Worm (Caenorhabditis elegans) whole organism, L4 larva: Measurements from ENCODE around the gene M02D8.3.

Experiments used
- F10B5.3 ChIP-seq: sonication (generic microtip); optimal IDR thresholded peaks from 2 replicates; lab custom pipeline; 2016; ENCODE audit warnings: mild to moderate bottlenecking, missing genetic modification characterization, missing compliant biosample characterization
- Y75B8A.6 ChIP-seq: fragments of 200-800 bp; sonication (Bioruptor generic); IDR thresholded peaks from 2 replicates; pipeline ENCODE4 v1.3.6; 2022; ENCODE audit warnings: missing genetic modification reagents, missing genetic modification characterization, missing compliant biosample characterization
- aha-1 ChIP-seq: fragments of 150-350 bp; peaks from one replicate; lab custom pipeline; 2014; ENCODE audit warnings: missing biosample characterization, missing genetic modification characterization
- ceh-20 ChIP-seq: fragments of 200-800 bp; sonication (Bioruptor generic); IDR thresholded peaks from 2 replicates; pipeline ENCODE4 v1.3.6; 2022; ENCODE audit warnings: missing genetic modification reagents, missing genetic modification characterization, missing compliant biosample characterization
- ctbp-1 ChIP-seq: fragments of 200-800 bp; sonication (Bioruptor generic); IDR thresholded peaks from 2 replicates; pipeline ENCODE4 v1.3.6; 2022; ENCODE audit warnings: missing genetic modification reagents, missing genetic modification characterization, missing compliant biosample characterization
- daf-16 ChIP-seq, 3 experiments: sonication (generic microtip); optimal IDR thresholded peaks; 2 replicates each; lab custom pipeline; 2016 to 2017; ENCODE audit warnings: missing genetic modification characterization in 3 of 3, missing genetic modification reagents in 3 of 3, mild to moderate bottlenecking in 2 of 3, missing compliant biosample characterization in 2 of 3, missing biosample characterization in 1 of 3, moderate library complexity in 1 of 3
- daf-19 ChIP-seq: fragments of 200-800 bp; sonication (Bioruptor generic); conservative IDR thresholded peaks from 2 replicates; pipeline ENCODE4 v1.3.6; 2022; ENCODE audit warnings: missing genetic modification characterization, missing compliant biosample characterization
- dmd-6 ChIP-seq: fragments of 200-800 bp; sonication (Bioruptor generic); IDR thresholded peaks from 2 replicates; pipeline ENCODE4 v1.3.6; 2022; ENCODE audit warnings: missing genetic modification reagents, missing genetic modification characterization, missing compliant biosample characterization
- dpl-1 ChIP-seq: fragments of 150-350 bp; optimal IDR thresholded peaks from 2 replicates; lab custom pipeline; 2014; ENCODE audit warnings: missing biosample characterization, missing genetic modification reagents, missing genetic modification characterization
- duxl-1 ChIP-seq: sonication (generic microtip); optimal IDR thresholded peaks from 2 replicates; lab custom pipeline; 2016; ENCODE audit warnings: mild to moderate bottlenecking, missing genetic modification characterization, moderate library complexity, missing compliant biosample characterization; ENCODE audit not compliant: poor library complexity
- dve-1 ChIP-seq: sonication (generic microtip); optimal IDR thresholded peaks from 2 replicates; lab custom pipeline; 2017; ENCODE audit warnings: antibody characterized with exemption, mild to moderate bottlenecking, missing genetic modification characterization, missing compliant biosample characterization; ENCODE audit not compliant: insufficient read depth
- gei-8 ChIP-seq: fragments of 200-800 bp; sonication (Bioruptor generic); optimal IDR thresholded peaks from 2 replicates; lab custom pipeline; 2018; ENCODE audit warnings: mild to moderate bottlenecking, missing genetic modification characterization, missing compliant biosample characterization
- hlh-11 ChIP-seq: fragments of 200-800 bp; sonication (Bioruptor generic); optimal IDR thresholded peaks from 2 replicates; lab custom pipeline; 2018; ENCODE audit warnings: mild to moderate bottlenecking, missing genetic modification characterization, missing compliant biosample characterization
- hlh-30 ChIP-seq: sonication (generic microtip); optimal IDR thresholded peaks from 2 replicates; lab custom pipeline; 2017; ENCODE audit warnings: antibody characterized with exemption, mild to moderate bottlenecking, missing genetic modification characterization, missing compliant biosample characterization; ENCODE audit not compliant: insufficient read depth
- lin-13 ChIP-seq: fragments of 150-350 bp; optimal IDR thresholded peaks from 2 replicates; lab custom pipeline; 2014; ENCODE audit warnings: missing biosample characterization, missing genetic modification reagents, missing genetic modification characterization
- lin-15B ChIP-seq: fragments of 150-350 bp; sonication (generic microtip); optimal IDR thresholded peaks from 3 replicates; lab custom pipeline; 2014; ENCODE audit warnings: missing biosample characterization, missing genetic modification characterization
- lsy-2 ChIP-seq, 2 experiments: fragments of 150-350 bp in 1 of 2; sonication (generic microtip) in 1 of 2; optimal IDR thresholded peaks; 2 replicates each; lab custom pipeline; 2014 to 2017; ENCODE audit warnings: missing biosample characterization in 2 of 2, missing genetic modification characterization in 2 of 2
- mdt-29 ChIP-seq: fragments of 200-800 bp; sonication (Bioruptor generic); IDR thresholded peaks from 2 replicates; pipeline ENCODE4 v1.3.6; 2022; ENCODE audit warnings: missing genetic modification reagents, missing genetic modification characterization, missing compliant biosample characterization
- mes-2 ChIP-seq: sonication (generic microtip); optimal IDR thresholded peaks from 2 replicates; lab custom pipeline; 2016; ENCODE audit warnings: missing genotype, mild to moderate bottlenecking, missing genetic modification characterization, missing compliant biosample characterization; ENCODE audit not compliant: poor library complexity, severe bottlenecking
- nhr-102 ChIP-seq: sonication (generic microtip); optimal IDR thresholded peaks from 2 replicates; lab custom pipeline; 2016; ENCODE audit warnings: mild to moderate bottlenecking, missing genetic modification characterization, moderate library complexity, missing compliant biosample characterization
- nhr-237 ChIP-seq: sonication (generic microtip); optimal IDR thresholded peaks from 2 replicates; lab custom pipeline; 2017; ENCODE audit warnings: missing biosample characterization, missing genetic modification characterization
- nhr-28 ChIP-seq: fragments of 150-350 bp; optimal IDR thresholded peaks from 2 replicates; lab custom pipeline; 2014; ENCODE audit warnings: missing biosample characterization, missing genetic modification characterization
- nhr-41 ChIP-seq: fragments of 200-800 bp; sonication (Bioruptor generic); IDR thresholded peaks from 2 replicates; pipeline ENCODE4 v1.3.6; 2022; ENCODE audit warnings: missing genetic modification reagents, missing genetic modification characterization, missing compliant biosample characterization
- nhr-48 ChIP-seq: sonication (generic microtip); optimal IDR thresholded peaks from 2 replicates; lab custom pipeline; 2016; ENCODE audit warnings: mild to moderate bottlenecking, missing genetic modification characterization, missing compliant biosample characterization
- nhr-6 ChIP-seq: fragments of 150-350 bp; optimal IDR thresholded peaks from 2 replicates; lab custom pipeline; 2014; ENCODE audit warnings: missing biosample characterization, missing genetic modification characterization
- nhr-77 ChIP-seq: fragments of 150-350 bp; optimal IDR thresholded peaks from 2 replicates; lab custom pipeline; 2014; ENCODE audit warnings: missing biosample characterization, missing genetic modification characterization
- php-3 ChIP-seq: fragments of 200-800 bp; sonication (Bioruptor generic); IDR thresholded peaks from 2 replicates; pipeline ENCODE4 v1.3.6; 2022; ENCODE audit warnings: missing genetic modification reagents, missing genetic modification characterization, missing compliant biosample characterization
- pqm-1 ChIP-seq: sonication (generic microtip); optimal IDR thresholded peaks from 2 replicates; lab custom pipeline; 2017; ENCODE audit warnings: missing biosample characterization, missing genetic modification characterization
- snpc-1.2 ChIP-seq: fragments of 200-800 bp; sonication (Bioruptor generic); IDR thresholded peaks from 2 replicates; pipeline ENCODE4 v1.3.6; 2022; ENCODE audit warnings: missing genetic modification reagents, missing genetic modification characterization, missing compliant biosample characterization
- snpc-4 ChIP-seq: fragments of 150-350 bp; optimal IDR thresholded peaks from 2 replicates; lab custom pipeline; 2014; ENCODE audit warnings: missing biosample characterization, missing genetic modification characterization
- spr-3 ChIP-seq: fragments of 200-800 bp; sonication (Bioruptor generic); optimal IDR thresholded peaks from 2 replicates; lab custom pipeline; 2018; ENCODE audit warnings: mild to moderate bottlenecking, missing genetic modification characterization, missing compliant biosample characterization
- tra-1 ChIP-seq: fragments of 200-800 bp; sonication (Bioruptor generic); IDR thresholded peaks from 2 replicates; pipeline ENCODE4 v1.3.6; 2022; ENCODE audit warnings: missing genetic modification reagents, missing genetic modification characterization, missing compliant biosample characterization
- unc-62 ChIP-seq, 3 experiments: fragments of 150-350 bp in 1 of 3; sonication (generic microtip); optimal IDR thresholded peaks in 2 of 3; peaks in 1 of 3; 1 replicate in 1 of 3; 2 replicates in 2 of 3; lab custom pipeline; 2014 to 2017; ENCODE audit warnings: missing biosample characterization in 3 of 3, missing genetic modification characterization in 3 of 3, missing genetic modification reagents in 3 of 3, missing genotype in 1 of 3
- zag-1 ChIP-seq: fragments of 150-350 bp; optimal IDR thresholded peaks from 2 replicates; lab custom pipeline; 2014; ENCODE audit warnings: missing biosample characterization, missing genetic modification characterization
- zfp-2 ChIP-seq: sonication (generic microtip); optimal IDR thresholded peaks from 2 replicates; lab custom pipeline; 2016; ENCODE audit warnings: mild to moderate bottlenecking, missing genetic modification characterization, missing compliant biosample characterization
- zfp-3 ChIP-seq: fragments of 200-800 bp; sonication (Bioruptor generic); conservative IDR thresholded peaks from 2 replicates; pipeline ENCODE4 v1.3.6; 2022; ENCODE audit warnings: missing genetic modification reagents, missing genetic modification characterization, missing compliant biosample characterization
- ztf-7 ChIP-seq: fragments of 150-350 bp; optimal IDR thresholded peaks from 2 replicates; lab custom pipeline; 2014; ENCODE audit warnings: missing biosample characterization, missing genetic modification characterization

Gene M02D8.3

ce11 chrX:8713754-8714295, 23.0 kb downstream of the M02D8.3 start, which contains the start of gene F53A9.6 (continued):
- TF ChIP-seq nhr-6 (tag; lab: Kevin White, UChicago) (peak; percentile 86), dmd-6 (GFP tag; lab: Robert Waterston, UW) (peak; percentile 45; the same call in 1 of the 2 replicates), Y75B8A.6 (GFP tag; lab: Robert Waterston, UW) (no peak), mes-2 (tag; lab: Kevin White, UChicago) (peak; percentile 21)

ce11 chrX:8712662-8713061, 24.2 kb downstream of the M02D8.3 start:
- TF ChIP-seq mdt-29 (no peak), ctbp-1 (GFP tag; lab: Robert Waterston, UW) (no peak), pqm-1 (tag; lab: Kevin White, UChicago) (peak; percentile 84), hlh-30 (tag; lab: Kevin White, UChicago) (peak; percentile 55), gei-8 (no peak), dve-1 (tag; lab: Kevin White, UChicago) (peak; percentile 78), nhr-28 (tag; lab: Kevin White, UChicago) (peak; percentile 85), tra-1 (GFP tag; lab: Robert Waterston, UW) (peak; percentile 64; the same call in 1 of the 2 replicates), nhr-237 (no peak), dpl-1 (GFP tag; lab: Kevin White, UChicago) (no peak), snpc-1.2 (GFP tag; lab: Robert Waterston, UW) (no peak), nhr-77 (peak; percentile 61), Y75B8A.6 (GFP tag; lab: Robert Waterston, UW) (no peak), nhr-6 (tag; lab: Kevin White, UChicago) (peak; percentile 38), zag-1 (tag; lab: Kevin White, UChicago) (no peak), F10B5.3 (tag; lab: Kevin White, UChicago) (no peak), zfp-2 (tag; lab: Kevin White, UChicago) (no peak), hlh-11 (peak; percentile 72), daf-16 (GFP tag; optimal IDR thresholded peaks at IDR 0.05; lab: Kevin White, UChicago) (no peak), daf-16 (tag; optimal IDR thresholded peaks at IDR 0.05; lab: Kevin White, UChicago) (peak; percentile 71), daf-19 (GFP tag; lab: Robert Waterston, UW) (no peak), dmd-6 (GFP tag; lab: Robert Waterston, UW) (peak; percentile 83), nhr-102 (tag; lab: Kevin White, UChicago) (peak; percentile 0), nhr-41 (GFP tag; lab: Robert Waterston, UW) (no peak), ceh-20 (GFP tag; lab: Robert Waterston, UW) (no peak), lin-15B (tag; lab: Kevin White, UChicago) (no peak), spr-3 (no peak), php-3 (GFP tag; lab: Robert Waterston, UW) (peak; percentile 95), ztf-7 (tag; lab: Kevin White, UChicago) (peak; percentile 2), lin-13 (GFP tag; lab: Kevin White, UChicago) (no peak), lsy-2 (tag; optimal IDR thresholded peaks at IDR 0.05; lab: Kevin White, UChicago) (peak in 1 of 2 experiments; percentile 4), nhr-48 (tag; lab: Kevin White, UChicago) (peak; percentile 30)
- TF ChIP-seq, all 104 proteins: peak for 15

- TF ChIP-seq daf-16 (GFP tag; optimal IDR thresholded peaks at IDR 0.05; lab: Kevin White, UChicago), result no peak
- TF ChIP-seq daf-16 (tag; optimal IDR thresholded peaks at IDR 0.05; lab: Kevin White, UChicago), result peak; percentile 62
- peak; percentile 38 for TF ChIP-seq dve-1 (tag; lab: Kevin White, UChicago)
- no peak for TF ChIP-seq php-3 (GFP tag; lab: Robert Waterston, UW)
- TF ChIP-seq duxl-1 (tag; lab: Kevin White, UChicago), result no peak
- no peak for TF ChIP-seq aha-1
- TF ChIP-seq unc-62 (GFP tag; optimal IDR thresholded peaks at IDR 0.05 in 1 of 2; lab: Kevin White, UChicago), result peak in 1 of 2 experiments; percentile 75
- TF ChIP-seq unc-62 (tag; optimal IDR thresholded peaks at IDR 0.05; lab: Kevin White, UChicago), result no peak
- TF ChIP-seq snpc-4 (tag; lab: Kevin White, UChicago), result no peak
- no peak for TF ChIP-seq zfp-3
These were observed 25.6 kb downstream of the M02D8.3 start, which contains the start of gene F53A9.1 for ce11 chrX:8711141-8711645. Gene F53A9.1 (plus strand): TSS chrX:8711595.
